Fruit fly (Drosophila melanogaster) whole organism, wandering third instar larva: ENCODE measurements around the gene Tsp66E.

Experiments used
- Abd-B ChIP-seq: fragments of >200 bp; optimal IDR thresholded peaks from 2 replicates; lab custom pipeline; 2017; ENCODE audit warnings: missing biosample characterization, missing genetic modification characterization
- Sp1 ChIP-seq: fragments of 200-800 bp; sonication (Bioruptor generic); optimal IDR thresholded peaks from 3 replicates; lab custom pipeline; 2019; ENCODE audit warnings: missing biosample characterization, mild to moderate bottlenecking, missing genetic modification characterization, moderate library complexity
- brk ChIP-seq: fragments of 200-800 bp; sonication (Bioruptor generic); optimal IDR thresholded peaks from 2 replicates; lab custom pipeline; 2016; ENCODE audit warnings: missing biosample characterization, mild to moderate bottlenecking, missing genetic modification characterization
- dmrt93B ChIP-seq: fragments of 200-800 bp; sonication (Bioruptor generic); optimal IDR thresholded peaks from 2 replicates; lab custom pipeline; 2018; ENCODE audit warnings: missing biosample characterization, mild to moderate bottlenecking, missing genetic modification characterization
- lola ChIP-seq: fragments of >200 bp; optimal IDR thresholded peaks from 2 replicates; lab custom pipeline; 2017; ENCODE audit warnings: missing biosample characterization, missing genetic modification characterization
- pan ChIP-seq: fragments of >200 bp; optimal IDR thresholded peaks from 2 replicates; lab custom pipeline; 2017
- usp ChIP-seq: fragments of >200 bp; optimal IDR thresholded peaks from 2 replicates; lab custom pipeline; 2017; ENCODE audit warnings: missing biosample characterization, missing genetic modification characterization

DNA sequence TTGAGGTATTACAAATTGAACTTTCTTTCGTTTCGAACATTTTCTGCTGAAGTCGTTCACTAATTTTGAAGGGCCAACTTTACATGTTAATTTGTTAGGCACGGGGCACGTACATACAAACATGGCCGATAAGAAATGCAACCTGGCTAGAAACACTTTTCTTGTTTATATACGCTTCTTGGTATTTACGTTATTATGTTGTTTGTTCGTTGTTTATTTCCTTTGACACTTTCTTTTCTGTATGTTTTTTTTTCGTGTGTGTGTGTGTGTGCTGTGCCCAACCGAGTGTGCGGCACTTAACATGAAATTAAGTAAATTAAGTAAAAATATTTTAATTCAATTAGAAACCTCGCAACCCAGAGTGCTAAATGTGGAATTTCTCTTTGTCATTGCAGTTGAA, 13.4 kb downstream of the Tsp66E start:
- TF ChIP-seq lola (GFP tag; lab: Kevin White, UChicago) (no peak), Sp1 (GFP tag; lab: Kevin White, UChicago) (no peak), pan (no peak), usp (GFP tag; lab: Kevin White, UChicago) (no peak), dmrt93B (GFP tag; lab: Kevin White, UChicago) (no peak), brk (GFP tag; lab: Kevin White, UChicago) (no peak), Abd-B (GFP tag; lab: Kevin White, UChicago) (no peak)
